Fruit fly (Drosophila melanogaster): Measurements from ENCODE around the gene koko.

The koko gene

dm6 chr3R:18438827-18439717 is 36.2 kb downstream of the koko start (continued):
- TF ChIP-seq CG12391 (tag; optimal IDR thresholded peaks at IDR 0.05) (peak; percentile 52), CG16779 (GFP tag; IDR thresholded peaks at IDR 0.05) (no peak), kni (GFP tag; optimal IDR thresholded peaks at IDR 0.05) (peak; percentile 62), TFAM (GFP tag; optimal IDR thresholded peaks at IDR 0.05) (no peak), ind (GFP tag; optimal IDR thresholded peaks at IDR 0.05) (peak; percentile 46), HHEX (GFP tag; optimal IDR thresholded peaks at IDR 0.05) (peak; percentile 62), CG31388 (GFP tag; optimal IDR thresholded peaks at IDR 0.05) (no peak), sob (GFP tag; IDR thresholded peaks at IDR 0.05) (peak; percentile 64), CG12155 (GFP tag; optimal IDR thresholded peaks at IDR 0.05) (peak; percentile 37), da (GFP tag; optimal IDR thresholded peaks at IDR 0.05) (no peak), Neu2 (GFP tag; optimal IDR thresholded peaks at IDR 0.05; ENCODE audit: borderline replicate concordance) (no peak), esg (GFP tag; conservative IDR thresholded peaks at IDR 0.05) (peak; percentile 22; the same call in 1 of the 2 replicates), en (GFP tag; optimal IDR thresholded peaks at IDR 0.05) (peak; percentile 31), nom (GFP tag; optimal IDR thresholded peaks at IDR 0.05) (no peak), CG8924 (tag; optimal IDR thresholded peaks at IDR 0.05) (peak; percentile 38), Antp (GFP tag; optimal IDR thresholded peaks at IDR 0.05) (no peak), D19A (tag; optimal IDR thresholded peaks at IDR 0.05) (peak; percentile 91), CG13775 (GFP tag; optimal IDR thresholded peaks at IDR 0.05) (peak; percentile 13), CG6654 (GFP tag; optimal IDR thresholded peaks at IDR 0.05) (no peak), bbx (GFP tag; IDR thresholded peaks at IDR 0.05; ENCODE audit: partially characterized antibody) (no peak), CG1832 (GFP tag; optimal IDR thresholded peaks at IDR 0.05) (no peak), CG1529 (GFP tag; optimal IDR thresholded peaks at IDR 0.05) (peak; percentile 42), Deaf1 (tag; optimal IDR thresholded peaks at IDR 0.05) (peak; percentile 22), Oli (tag; optimal IDR thresholded peaks at IDR 0.05) (peak; percentile 64), dpn (GFP tag; optimal IDR thresholded peaks at IDR 0.05) (peak; percentile 22 to 35), fu2 (GFP tag; optimal IDR thresholded peaks at IDR 0.05) (no peak), Chrac-16 (GFP tag; optimal IDR thresholded peaks at IDR 0.05) (peak; percentile 25), vfl (GFP tag; optimal IDR thresholded peaks at IDR 0.05) (no peak), chinmo (GFP tag; IDR thresholded peaks at IDR 0.05; ENCODE audit: partially characterized antibody) (no peak), CG6254 (GFP tag; optimal IDR thresholded peaks at IDR 0.05) (peak; percentile 34), CG3838 (GFP tag; optimal IDR thresholded peaks at IDR 0.05) (peak; percentile 43), Hey (tag; optimal IDR thresholded peaks at IDR 0.05) (peak; percentile 70), otp (GFP tag; IDR thresholded peaks at IDR 0.05) (0 out of 3 replicates have a peak, but pooled peaks have one; percentile 7), usp (GFP tag; optimal IDR thresholded peaks at IDR 0.05) (no peak), jing (GFP tag; optimal IDR thresholded peaks at IDR 0.05) (no peak), Med (GFP tag) (peak; percentile 89), Asciz (GFP tag; optimal IDR thresholded peaks at IDR 0.05) (peak; percentile 78), CG30403 (GFP tag; optimal IDR thresholded peaks at IDR 0.05) (peak; percentile 55), crol (GFP tag; IDR thresholded peaks at IDR 0.05) (no peak), CG1792 (GFP tag; optimal IDR thresholded peaks at IDR 0.05) (peak; percentile 39), oc (tag; optimal IDR thresholded peaks at IDR 0.05) (no peak), phol (tag; optimal IDR thresholded peaks at IDR 0.05) (peak; percentile 42), Lhr (GFP tag; optimal IDR thresholded peaks at IDR 0.05) (peak; percentile 34), HLH54F (GFP tag; optimal IDR thresholded peaks at IDR 0.05) (peak; percentile 20), Camta (GFP tag; optimal IDR thresholded peaks at IDR 0.05) (peak; percentile 35), CrebB (tag; optimal IDR thresholded peaks at IDR 0.05) (peak; percentile 77), eyg (GFP tag; optimal IDR thresholded peaks at IDR 0.05) (peak; percentile 61), Ets97D (GFP tag; optimal IDR thresholded peaks at IDR 0.05) (no peak), Hsf (GFP tag; optimal IDR thresholded peaks at IDR 0.05) (peak; percentile 29)
